Worm (Caenorhabditis elegans): ENCODE measurements around the gene asp-8.

DNA sequence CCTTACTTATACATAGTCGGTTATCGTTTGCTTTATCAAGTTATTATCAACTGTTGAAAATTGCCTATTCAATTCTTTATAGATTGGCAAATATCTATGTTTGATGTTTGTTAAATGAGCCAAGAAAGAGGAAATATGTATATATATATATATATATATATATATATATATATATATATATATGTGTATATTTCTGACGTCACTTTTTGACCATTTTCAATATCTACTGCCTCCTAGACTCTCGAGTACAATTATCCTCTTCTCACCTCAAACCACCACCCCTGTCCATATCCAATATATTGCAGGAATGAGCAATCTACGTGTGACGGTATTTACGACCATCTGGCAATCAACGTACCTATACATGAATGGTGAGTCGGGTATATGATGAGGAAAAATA lies 20.5 kb downstream of the asp-8 start, which contains the start of gene F59D6.1:
- no peak for TF ChIP-seq tbx-37 (GFP tag; conservative IDR thresholded peaks at IDR 0.05)
- TF ChIP-seq ama-1 (optimal IDR thresholded peaks at IDR 0.05), result no peak
- no peak for TF ChIP-seq scrt-1 (GFP tag; IDR thresholded peaks at IDR 0.05)

All from whole organism, early embryonic.